Fruit fly (Drosophila melanogaster) whole organism, adult: ENCODE data around the gene CG31697.

Experiments
- CG11617 ChIP-seq: fragments of 200-800 bp; sonication (Bioruptor generic); optimal IDR thresholded peaks from 2 replicates; lab custom pipeline; 2017; ENCODE audit warnings: mild to moderate bottlenecking, missing biosample characterization, missing genetic modification reagents, missing genetic modification characterization
- CG12768 ChIP-seq: fragments of 200-800 bp; sonication (Bioruptor generic); optimal IDR thresholded peaks from 2 replicates; lab custom pipeline; 2017; ENCODE audit warnings: missing biosample characterization, missing genetic modification characterization, mild to moderate bottlenecking, moderate library complexity, missing genetic modification reagents
- CG7101 ChIP-seq: fragments of 200-800 bp; sonication (Bioruptor generic); optimal IDR thresholded peaks from 2 replicates; lab custom pipeline; 2018; ENCODE audit warnings: missing biosample characterization, mild to moderate bottlenecking, missing genetic modification characterization, moderate library complexity
- cnc ChIP-seq, 2 experiments: fragments of >200 bp; optimal IDR thresholded peaks; 2 replicates each; lab custom pipeline; 2017
- ovo ChIP-seq: fragments of 200-800 bp; sonication (Bioruptor generic); optimal IDR thresholded peaks from 2 replicates; lab custom pipeline; 2016; ENCODE audit warnings: missing biosample characterization, missing genetic modification characterization

DNA sequence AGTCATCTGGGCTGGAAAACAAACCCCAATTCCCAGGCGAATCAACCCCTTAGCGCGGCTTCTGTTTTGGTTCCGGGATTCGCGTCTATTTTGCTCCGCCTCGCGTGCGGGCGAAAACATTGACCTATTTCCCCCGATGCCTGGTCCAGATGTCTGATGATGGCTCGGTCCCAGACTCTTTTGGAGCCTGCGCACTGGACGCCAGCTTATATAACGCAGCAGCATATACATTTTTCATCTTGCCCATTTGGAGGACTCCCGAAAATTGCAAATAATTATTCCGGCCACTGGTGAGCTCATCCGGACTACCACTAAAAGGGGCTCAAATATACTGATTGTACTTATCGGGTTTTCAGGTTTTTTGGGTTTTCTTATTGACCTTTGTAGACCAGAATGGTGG is 19.2 kb upstream of the CG31697 start:
- TF ChIP-seq CG11617 (GFP tag; lab: Kevin White, UChicago) (no peak), ovo (GFP tag; lab: Kevin White, UChicago) (no peak), cnc (optimal IDR thresholded peaks at IDR 0.05; lab: Kevin White, UChicago) (no peak), CG12768 (GFP tag; lab: Kevin White, UChicago) (no peak), CG7101 (no peak)
